Worm (Caenorhabditis elegans): ENCODE data around the gene tni-3.
A peak's percentile ranks its signal among the peaks of the same experiment; 100 is the strongest.

The tni-3 gene

DNA sequence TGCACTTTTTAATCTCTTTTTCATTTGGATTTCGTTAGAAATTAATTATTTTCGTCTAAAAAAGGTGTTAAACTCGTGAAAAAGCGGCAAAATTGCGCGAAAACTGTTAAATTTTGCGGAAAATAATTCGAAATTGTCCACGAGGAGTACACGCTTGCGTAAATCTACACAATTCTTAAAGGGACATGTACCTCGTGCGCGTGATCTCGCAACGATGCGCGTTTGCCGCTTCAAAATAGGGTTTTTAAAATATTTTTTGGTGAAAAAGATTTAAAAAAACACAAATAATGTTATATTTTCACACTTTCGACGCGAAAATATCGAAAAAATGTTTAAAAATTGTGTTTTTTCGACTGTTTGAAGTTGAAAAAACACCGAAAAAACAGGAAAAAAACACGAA, 41.6 kb downstream of the tni-3 start (continued):
- TF ChIP-seq ztf-18 (tag; optimal IDR thresholded peaks at IDR 0.05) (peak; percentile 48), aptf-3 (GFP tag; IDR thresholded peaks at IDR 0.05) (no peak), lin-35 (GFP tag; optimal IDR thresholded peaks at IDR 0.05) (no peak), attf-6 (GFP tag; IDR thresholded peaks at IDR 0.05) (peak; percentile 43; the same call in 1 of the 2 replicates), attf-3 (GFP tag; conservative IDR thresholded peaks at IDR 0.05) (no peak), dpl-1 (GFP tag; optimal IDR thresholded peaks at IDR 0.05) (peak; percentile 35), mel-28 (tag; optimal IDR thresholded peaks at IDR 0.05; ENCODE audit: borderline replicate concordance) (no peak), lir-1 (GFP tag; conservative IDR thresholded peaks at IDR 0.05) (no peak), let-607 (tag; optimal IDR thresholded peaks at IDR 0.05) (no peak), rcor-1 (GFP tag; IDR thresholded peaks at IDR 0.05) (no peak), C06A6.2 (GFP tag; conservative IDR thresholded peaks at IDR 0.05) (no peak), bed-2 (GFP tag; IDR thresholded peaks at IDR 0.05) (no peak), F33H1.4 (GFP tag; IDR thresholded peaks at IDR 0.05) (peak; percentile 69), F49E8.2 (tag; optimal IDR thresholded peaks at IDR 0.05; ENCODE audit: insufficient read depth) (no peak), F57A8.1 (GFP tag; optimal IDR thresholded peaks at IDR 0.05) (no peak), lin-26 (GFP tag; IDR thresholded peaks at IDR 0.05) (no peak), F52B5.7 (tag; optimal IDR thresholded peaks at IDR 0.05) (no peak), nfyb-1 (GFP tag; IDR thresholded peaks at IDR 0.05) (no peak), B0019.2 (GFP tag; conservative IDR thresholded peaks at IDR 0.05) (peak; percentile 82), chd-7 (tag; optimal IDR thresholded peaks at IDR 0.05) (no peak), ztf-3 (GFP tag; optimal IDR thresholded peaks at IDR 0.05) (no peak), egrh-3 (GFP tag; IDR thresholded peaks at IDR 0.05) (no peak), tlf-1 (GFP tag; optimal IDR thresholded peaks at IDR 0.05) (no peak), snpc-1.1 (tag; optimal IDR thresholded peaks at IDR 0.05; ENCODE audit: insufficient read depth) (no peak), nhr-120 (GFP tag; IDR thresholded peaks at IDR 0.05) (no peak), zim-3 (tag; optimal IDR thresholded peaks at IDR 0.05) (no peak), Y53G8AR.9 (GFP tag; conservative IDR thresholded peaks at IDR 0.05) (no peak), madf-8 (GFP tag; conservative IDR thresholded peaks at IDR 0.05) (0 out of 2 replicates have a peak, but pooled peaks have one; percentile 28), nhr-27 (tag; optimal IDR thresholded peaks at IDR 0.05) (no peak), D2030.7 (GFP tag; IDR thresholded peaks at IDR 0.05) (peak; percentile 10; the same call in 1 of the 2 replicates), nhr-90 (tag; optimal IDR thresholded peaks at IDR 0.05) (no peak), atf-7 (tag; optimal IDR thresholded peaks at IDR 0.05) (no peak), unc-130 (GFP tag; optimal IDR thresholded peaks at IDR 0.05) (no peak), ztf-6 (GFP tag; IDR thresholded peaks at IDR 0.05) (no peak), ceh-91 (GFP tag; IDR thresholded peaks at IDR 0.05) (peak; percentile 49; the same call in 1 of the 2 replicates), nhr-179 (tag; optimal IDR thresholded peaks at IDR 0.05) (no peak), lsl-1 (GFP tag; optimal IDR thresholded peaks at IDR 0.05) (peak; percentile 55), Y95B8A.8 (GFP tag; IDR thresholded peaks at IDR 0.05) (no peak)

DNA sequence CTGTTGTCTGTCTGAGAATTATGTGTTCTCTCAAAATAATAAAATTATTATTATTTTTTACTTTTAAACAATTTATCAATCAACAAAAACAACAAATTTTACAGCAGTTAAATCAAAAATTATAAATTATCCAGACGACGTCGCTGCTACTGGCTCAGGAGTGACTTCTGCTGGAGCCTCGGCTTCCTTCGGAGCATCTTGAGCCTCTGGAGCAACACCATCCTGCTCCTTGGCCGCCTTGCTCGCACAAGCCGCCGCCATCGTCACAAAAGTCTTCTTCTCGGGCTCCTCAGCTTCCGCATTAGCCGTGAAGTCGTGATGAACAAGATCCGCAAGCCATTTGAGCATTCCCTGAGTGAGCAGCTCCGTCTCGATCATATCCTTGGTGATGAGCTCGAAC, 42.2 kb downstream of the tni-3 start:
- TF ChIP-seq F52B5.7 (tag; optimal IDR thresholded peaks at IDR 0.05) (no peak), T26A5.8 (tag; optimal IDR thresholded peaks at IDR 0.05) (no peak), tlf-1 (GFP tag; optimal IDR thresholded peaks at IDR 0.05) (no peak), F57A8.1 (GFP tag; optimal IDR thresholded peaks at IDR 0.05) (no peak), ama-1 (optimal IDR thresholded peaks at IDR 0.05) (no peak), ama-1 (GFP tag; optimal IDR thresholded peaks at IDR 0.05) (peak in 1 of 2 experiments; percentile 39), rec-8 (tag; optimal IDR thresholded peaks at IDR 0.05) (no peak), ceh-58 (GFP tag; IDR thresholded peaks at IDR 0.05) (0 out of 2 replicates have a peak, but pooled peaks have one; percentile 48), zfh-2 (GFP tag; conservative IDR thresholded peaks at IDR 0.05) (peak; percentile 67)
